Worm (Caenorhabditis elegans) whole organism, mixed stage, embryonic: ENCODE measurements around the gene F44A6.3.

Experiments
- bed-3 ChIP-seq: fragments of 200-800 bp; sonication (Bioruptor generic); optimal IDR thresholded peaks from 3 replicates; lab custom pipeline; 2018; ENCODE audit warnings: mild to moderate bottlenecking, missing genetic modification characterization, moderate library complexity, missing compliant biosample characterization
- blmp-1 ChIP-seq: fragments of 150-350 bp; optimal IDR thresholded peaks from 2 replicates; lab custom pipeline; 2014; ENCODE audit warnings: missing biosample characterization, missing genetic modification characterization
- ceh-39 ChIP-seq: fragments of 150-350 bp; optimal IDR thresholded peaks from 2 replicates; lab custom pipeline; 2014; ENCODE audit warnings: missing biosample characterization, missing genetic modification characterization
- ceh-43 ChIP-seq: fragments of 200-800 bp; sonication (Bioruptor generic); optimal IDR thresholded peaks from 2 replicates; lab custom pipeline; 2018; ENCODE audit warnings: mild to moderate bottlenecking, missing genetic modification characterization, moderate library complexity, missing compliant biosample characterization
- cnd-1 ChIP-seq: fragments of 200-800 bp; sonication (Bioruptor generic); optimal IDR thresholded peaks from 2 replicates; lab custom pipeline; 2018; ENCODE audit warnings: mild to moderate bottlenecking, missing genetic modification characterization, missing compliant biosample characterization
- drap-1 ChIP-seq: fragments of 200-800 bp; sonication (Bioruptor generic); optimal IDR thresholded peaks from 3 replicates; lab custom pipeline; 2018; ENCODE audit warnings: mild to moderate bottlenecking, missing genetic modification characterization, missing compliant biosample characterization
- elt-1 ChIP-seq: sonication (generic microtip); optimal IDR thresholded peaks from 2 replicates; lab custom pipeline; 2017; ENCODE audit warnings: missing genetic modification characterization, mild to moderate bottlenecking, missing compliant biosample characterization, antibody characterized with exemption, moderate library complexity, borderline replicate concordance; ENCODE audit not compliant: insufficient read depth
- flh-1 ChIP-seq: fragments of 200-800 bp; sonication (Bioruptor generic); optimal IDR thresholded peaks from 2 replicates; lab custom pipeline; 2018; ENCODE audit warnings: mild to moderate bottlenecking, missing genetic modification characterization, moderate library complexity, missing compliant biosample characterization
- hlh-1 ChIP-seq: fragments of 150-350 bp; optimal IDR thresholded peaks from 2 replicates; lab custom pipeline; 2014; ENCODE audit warnings: missing biosample characterization, missing genetic modification reagents, missing genetic modification characterization
- lin-32 ChIP-seq: fragments of 200-800 bp; sonication (Bioruptor generic); optimal IDR thresholded peaks from 2 replicates; lab custom pipeline; 2018; ENCODE audit warnings: mild to moderate bottlenecking, missing genetic modification characterization, missing compliant biosample characterization
- lsy-2 ChIP-seq: fragments of 150-350 bp; optimal IDR thresholded peaks from 2 replicates; lab custom pipeline; 2014; ENCODE audit warnings: missing biosample characterization, missing genetic modification characterization
- nhr-12 ChIP-seq: fragments of 150-350 bp; optimal IDR thresholded peaks from 2 replicates; lab custom pipeline; 2014; ENCODE audit warnings: missing biosample characterization, missing genetic modification characterization
- nhr-2 ChIP-seq: fragments of 150-350 bp; optimal IDR thresholded peaks from 2 replicates; lab custom pipeline; 2014; ENCODE audit warnings: missing biosample characterization, missing genetic modification characterization
- nhr-28 ChIP-seq: fragments of 150-350 bp; optimal IDR thresholded peaks from 2 replicates; lab custom pipeline; 2014; ENCODE audit warnings: missing biosample characterization, missing genetic modification characterization
- nhr-76 ChIP-seq: sonication (generic microtip); optimal IDR thresholded peaks from 2 replicates; lab custom pipeline; 2017; ENCODE audit warnings: missing biosample characterization, missing genetic modification characterization
- snpc-4 ChIP-seq: fragments of 150-350 bp; optimal IDR thresholded peaks from 2 replicates; lab custom pipeline; 2014; ENCODE audit warnings: missing biosample characterization, missing genetic modification characterization
- sptf-1 ChIP-seq: sonication (generic microtip); optimal IDR thresholded peaks from 2 replicates; lab custom pipeline; 2017; ENCODE audit warnings: mild to moderate bottlenecking, missing genetic modification characterization, moderate library complexity, missing compliant biosample characterization
- unc-120 ChIP-seq: sonication (generic microtip); optimal IDR thresholded peaks from 2 replicates; lab custom pipeline; 2017; ENCODE audit warnings: missing genetic modification characterization, missing compliant biosample characterization; ENCODE audit not compliant: poor library complexity, severe bottlenecking
- unc-39 ChIP-seq: fragments of 150-350 bp; optimal IDR thresholded peaks from 2 replicates; lab custom pipeline; 2014; ENCODE audit warnings: missing biosample characterization, missing genetic modification characterization
- unc-62 ChIP-seq: fragments of 150-350 bp; optimal IDR thresholded peaks from 2 replicates; lab custom pipeline; 2014; ENCODE audit warnings: missing biosample characterization, missing genetic modification reagents, missing genetic modification characterization
- zip-8 ChIP-seq: fragments of 150-350 bp; optimal IDR thresholded peaks from 2 replicates; lab custom pipeline; 2014; ENCODE audit warnings: missing biosample characterization, missing genetic modification characterization
- ztf-11 ChIP-seq: fragments of 150-350 bp; optimal IDR thresholded peaks from 2 replicates; lab custom pipeline; 2014; ENCODE audit warnings: missing biosample characterization, missing genetic modification characterization

The F44A6.3 gene

DNA sequence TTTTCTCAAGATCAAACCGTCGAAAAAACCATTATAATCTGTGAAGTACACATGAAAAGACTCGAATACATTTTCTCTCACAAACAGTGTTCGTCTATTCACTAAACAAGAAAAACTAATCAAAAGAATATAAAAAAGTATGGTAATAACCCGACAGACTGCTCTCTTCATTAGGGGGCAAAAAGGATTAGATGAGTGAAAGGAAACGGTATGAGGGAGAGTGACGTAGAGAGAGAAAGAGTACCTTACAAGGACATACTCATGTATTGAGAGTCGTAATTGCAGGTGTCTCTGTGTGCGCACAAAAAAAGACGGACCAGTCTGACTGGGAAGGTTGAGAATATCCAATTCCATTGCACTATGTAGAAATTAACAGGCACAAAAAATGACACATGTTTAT is 37.1 kb downstream of the F44A6.3 start:
- TF ChIP-seq nhr-2 (peak; percentile 54), unc-39 (tag; lab: Kevin White, UChicago) (no peak)

DNA sequence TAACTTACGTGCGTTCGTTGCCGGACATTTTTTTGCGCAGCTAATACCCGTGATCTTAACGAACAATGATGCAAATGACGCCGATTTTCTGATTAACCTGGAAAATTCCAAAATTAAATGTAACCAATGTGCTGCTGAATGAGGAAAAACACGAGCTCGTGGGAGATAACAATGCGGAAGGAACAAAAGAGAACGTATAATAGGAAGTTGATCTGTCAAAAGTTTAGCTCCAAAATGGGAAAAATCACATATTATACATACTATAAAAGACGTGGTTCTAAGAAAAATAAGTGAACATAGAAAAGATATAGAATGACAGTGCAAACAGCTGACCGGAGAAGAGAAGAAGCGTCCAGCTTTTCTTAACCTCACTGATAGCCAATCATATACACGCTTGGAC is 40.2 kb downstream of the F44A6.3 start, which contains the start of gene C14H10.2:
C14H10.2 (minus strand) TSS at position 101 of the 400 bp plus-strand sequence.
- TF ChIP-seq unc-120 (tag; lab: Kevin White, UChicago) (peak; percentile 0), zip-8 (tag; lab: Kevin White, UChicago) (no peak)
- TF ChIP-seq, all 35 proteins: peak for 1

DNA sequence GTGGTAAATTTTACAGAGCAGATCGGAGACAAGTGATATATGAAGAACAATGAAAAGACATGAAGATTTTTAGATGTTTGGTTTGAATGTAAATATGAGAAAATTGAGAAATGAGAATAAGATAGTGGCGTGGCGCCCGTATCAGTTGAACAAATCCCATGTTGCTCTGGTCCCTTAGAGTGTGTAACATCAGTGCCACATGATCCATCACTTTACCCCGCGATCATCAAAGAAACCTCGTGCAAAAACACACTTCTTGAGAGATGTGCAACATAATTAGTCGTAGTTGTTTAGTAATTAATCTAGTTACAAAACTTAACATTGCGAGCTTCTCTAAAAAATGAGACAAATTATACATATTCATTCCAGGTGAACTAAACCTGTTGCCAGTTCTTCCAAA is 41.5 kb downstream of the F44A6.3 start:
- TF ChIP-seq unc-62, result peak; percentile 25
- peak; percentile 9 for TF ChIP-seq unc-120 (tag; lab: Kevin White, UChicago)
- no peak for TF ChIP-seq blmp-1

DNA sequence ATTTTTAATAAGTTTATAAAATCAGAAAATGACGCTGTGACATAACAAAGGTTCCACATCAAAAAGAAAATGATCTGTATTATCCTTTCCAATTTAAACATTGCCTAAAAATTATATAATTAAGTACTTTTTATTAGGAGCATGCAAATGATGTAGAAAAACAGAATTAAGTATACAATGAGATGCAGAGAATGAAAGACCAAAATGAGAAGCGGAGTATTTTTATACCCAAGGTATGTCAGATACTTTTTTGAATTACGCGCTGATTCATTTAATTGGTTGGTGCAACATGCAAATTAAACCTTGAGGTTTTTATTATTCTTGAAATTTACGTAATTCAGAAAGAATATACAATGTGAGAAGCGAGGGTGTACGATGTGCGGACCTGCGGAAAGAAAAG is 47.5 kb downstream of the F44A6.3 start, which contains the start of gene C32A9.1:
C32A9.1 (minus strand) TSS at position 101 of the 400 bp plus-strand sequence.
- TF ChIP-seq zip-8 (tag; lab: Kevin White, UChicago) (no peak), ceh-39 (no peak), flh-1 (no peak), snpc-4 (no peak), sptf-1 (tag; lab: Kevin White, UChicago) (no peak), ztf-11 (tag; lab: Kevin White, UChicago) (no peak), cnd-1 (no peak), nhr-2 (no peak), unc-62 (no peak), nhr-12 (tag; lab: Kevin White, UChicago) (no peak), nhr-28 (tag; lab: Kevin White, UChicago) (no peak), unc-120 (tag; lab: Kevin White, UChicago) (no peak)

DNA sequence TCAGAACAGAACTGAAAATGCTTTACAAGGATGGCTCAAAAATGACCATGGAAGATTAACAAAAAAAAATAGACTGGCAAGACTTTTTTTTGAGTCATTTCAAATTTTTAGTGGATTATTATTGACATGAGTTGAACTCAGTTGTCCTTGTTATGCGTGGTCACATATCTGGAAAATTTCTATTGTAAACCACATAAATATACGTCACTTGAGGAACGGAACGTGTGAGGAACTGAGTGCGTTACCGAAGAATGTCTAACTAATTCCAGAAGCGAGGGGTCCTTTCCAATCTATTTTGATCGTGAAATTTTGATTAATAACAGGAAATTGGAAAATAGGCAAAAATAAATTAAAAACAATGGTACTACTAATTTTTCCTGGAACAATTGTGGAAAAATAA is 49.7 kb downstream of the F44A6.3 start:
- no peak for TF ChIP-seq elt-1 (tag; lab: Kevin White, UChicago)
- no peak for TF ChIP-seq cnd-1
- no peak for TF ChIP-seq ceh-43 (GFP tag; lab: Kevin White, UChicago)
- TF ChIP-seq lin-32 (GFP tag; lab: Kevin White, UChicago), result no peak
- no peak for TF ChIP-seq nhr-76 (tag; lab: Kevin White, UChicago)
- no peak for TF ChIP-seq drap-1 (GFP tag; lab: Kevin White, UChicago)
- no peak for TF ChIP-seq lsy-2 (tag; lab: Kevin White, UChicago)
- no peak for TF ChIP-seq bed-3 (GFP tag; lab: Kevin White, UChicago)
- no peak for TF ChIP-seq hlh-1 (tag; lab: Kevin White, UChicago)
- no peak for TF ChIP-seq unc-39 (tag; lab: Kevin White, UChicago)
- no peak for TF ChIP-seq snpc-4
- TF ChIP-seq, all 35 proteins: peak for 0
